Fruit fly (Drosophila melanogaster): ENCODE data around the gene alphaTub85E.

DNA sequence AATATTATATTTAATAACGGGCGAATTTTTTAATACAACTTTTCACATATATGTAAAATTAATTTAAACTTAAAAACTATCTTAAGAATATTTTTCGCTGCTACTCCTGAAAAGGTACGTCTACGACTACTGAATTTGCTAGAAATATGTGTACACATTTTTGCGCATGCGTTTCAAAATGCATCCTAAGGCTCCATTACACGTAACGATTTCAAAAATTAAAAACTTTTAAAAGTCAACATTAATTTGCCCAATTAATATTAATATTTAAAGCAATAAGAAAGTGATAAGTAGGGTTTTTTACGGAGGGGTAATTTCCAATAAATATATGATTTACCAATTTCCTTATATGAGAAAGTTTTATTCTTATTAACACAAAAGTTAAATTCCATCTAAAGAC lies 2.3 kb downstream of the alphaTub85E start, which contains the start of gene FoxP:
- TF ChIP-seq gsb-n (tag; optimal IDR thresholded peaks at IDR 0.05) (no peak), Sry-δ (GFP tag; optimal IDR thresholded peaks at IDR 0.05) (no peak), ttk (GFP tag; IDR thresholded peaks at IDR 0.05) (no peak), grau (tag; optimal IDR thresholded peaks at IDR 0.05) (no peak), CG12104 (GFP tag; optimal IDR thresholded peaks at IDR 0.05) (no peak), Lpt (GFP tag; optimal IDR thresholded peaks at IDR 0.05) (no peak), eyg (GFP tag; optimal IDR thresholded peaks at IDR 0.05) (no peak), ewg (GFP tag; optimal IDR thresholded peaks at IDR 0.05) (peak; percentile 88)

Measured in whole organism, embryonic.